Fruit fly (Drosophila melanogaster): ENCODE results near the gene comm2.
A peak's percentile ranks its signal among the peaks of the same experiment; 100 is the strongest.

Gene comm2

dm6 chr3L:15708158-15708557, 8.5 kb upstream of the comm2 start:
- TF ChIP-seq salr (GFP tag; optimal IDR thresholded peaks at IDR 0.05) (no peak), Hr39 (GFP tag; optimal IDR thresholded peaks at IDR 0.05) (no peak), CG8632 (GFP tag; optimal IDR thresholded peaks at IDR 0.05) (no peak), vri (GFP tag; optimal IDR thresholded peaks at IDR 0.05) (no peak), Hr38 (GFP tag; optimal IDR thresholded peaks at IDR 0.05) (no peak), lz (GFP tag; optimal IDR thresholded peaks at IDR 0.05) (no peak), CG16779 (tag; optimal IDR thresholded peaks at IDR 0.05) (no peak), CG10631 (GFP tag; optimal IDR thresholded peaks at IDR 0.05) (no peak), CG11294 (GFP tag; IDR thresholded peaks at IDR 0.05) (no peak), esn (GFP tag; optimal IDR thresholded peaks at IDR 0.05) (no peak), CG1621 (tag; optimal IDR thresholded peaks at IDR 0.05) (no peak), CG34406 (GFP tag; optimal IDR thresholded peaks at IDR 0.05) (no peak), CG6854 (GFP tag; optimal IDR thresholded peaks at IDR 0.05) (no peak), CG9139 (GFP tag; optimal IDR thresholded peaks at IDR 0.05) (no peak), CG6808 (GFP tag; optimal IDR thresholded peaks at IDR 0.05) (no peak), pdm3 (GFP tag; optimal IDR thresholded peaks at IDR 0.05) (no peak), Ets21C (GFP tag; optimal IDR thresholded peaks at IDR 0.05) (no peak), fd59A (GFP tag; optimal IDR thresholded peaks at IDR 0.05) (no peak), fkh (GFP tag; optimal IDR thresholded peaks at IDR 0.05) (no peak), CG3919 (GFP tag; optimal IDR thresholded peaks at IDR 0.05) (no peak)

dm6 chr3L:15706199-15706598, 6.5 kb upstream of the comm2 start:
- TF ChIP-seq dac (GFP tag; optimal IDR thresholded peaks at IDR 0.05), result no peak
- TF ChIP-seq fkh (GFP tag; optimal IDR thresholded peaks at IDR 0.05), result peak; percentile 70

dm6 chr3L:15704250-15704985, 4.8 kb upstream of the comm2 start:
- TF ChIP-seq CG8119 (GFP tag; IDR thresholded peaks at IDR 0.05) (peak; percentile 63; the same call in 2 of the 3 replicates), CG31627 (GFP tag; optimal IDR thresholded peaks at IDR 0.05) (no peak), CG11294 (GFP tag; IDR thresholded peaks at IDR 0.05) (no peak), Gug (GFP tag; IDR thresholded peaks at IDR 0.05) (peak; percentile 33), Smox (GFP tag; optimal IDR thresholded peaks at IDR 0.05) (peak; percentile 34), CG1621 (tag; optimal IDR thresholded peaks at IDR 0.05) (no peak), Hr4 (GFP tag; optimal IDR thresholded peaks at IDR 0.05) (peak; percentile 55), Lpt (GFP tag; optimal IDR thresholded peaks at IDR 0.05) (peak; percentile 59), ss (GFP tag; optimal IDR thresholded peaks at IDR 0.05) (peak in 1 of 2 experiments; percentile 30), Sox14 (GFP tag; optimal IDR thresholded peaks at IDR 0.05) (peak; percentile 40), fkh (GFP tag; optimal IDR thresholded peaks at IDR 0.05) (peak; percentile 66), CG6792 (GFP tag; optimal IDR thresholded peaks at IDR 0.05) (peak; percentile 12), vri (GFP tag; optimal IDR thresholded peaks at IDR 0.05) (peak; percentile 20), spab (GFP tag; optimal IDR thresholded peaks at IDR 0.05) (peak; percentile 50), CG10631 (GFP tag; optimal IDR thresholded peaks at IDR 0.05) (peak; percentile 63), salr (GFP tag; optimal IDR thresholded peaks at IDR 0.05) (peak in 1 of 2 experiments; percentile 64), CG6276 (GFP tag; optimal IDR thresholded peaks at IDR 0.05) (peak; percentile 38), CG16779 (tag; optimal IDR thresholded peaks at IDR 0.05) (no peak), CG10669 (GFP tag; optimal IDR thresholded peaks at IDR 0.05) (peak; percentile 27), fd85E (GFP tag; optimal IDR thresholded peaks at IDR 0.05) (no peak), CG6163 (GFP tag; IDR thresholded peaks at IDR 0.05) (no peak), CG34406 (GFP tag; optimal IDR thresholded peaks at IDR 0.05) (peak; percentile 38), cyc (GFP tag; optimal IDR thresholded peaks at IDR 0.05) (no peak), Eip93F (GFP tag; optimal IDR thresholded peaks at IDR 0.05) (no peak), dac (GFP tag; optimal IDR thresholded peaks at IDR 0.05) (no peak), Hr38 (GFP tag; optimal IDR thresholded peaks at IDR 0.05) (no peak), CG4318 (GFP tag; optimal IDR thresholded peaks at IDR 0.05) (peak; percentile 69), CG11762 (GFP tag; optimal IDR thresholded peaks at IDR 0.05; ENCODE audit: insufficient read depth) (no peak), CG32006 (GFP tag; optimal IDR thresholded peaks at IDR 0.05) (peak; percentile 77), svp (GFP tag) (peak; percentile 68), dsx (GFP tag; optimal IDR thresholded peaks at IDR 0.05; ENCODE audit: poor library complexity, severe bottlenecking) (peak; percentile 34), Met (GFP tag; optimal IDR thresholded peaks at IDR 0.05) (no peak), acj6 (GFP tag; optimal IDR thresholded peaks at IDR 0.05) (peak; percentile 61), OdsH (GFP tag; optimal IDR thresholded peaks at IDR 0.05) (peak; percentile 64), Blimp-1 (GFP tag; optimal IDR thresholded peaks at IDR 0.05) (no peak)

All from whole organism, prepupa.